Fruit fly (Drosophila melanogaster) whole organism, embryonic: ENCODE results near the gene mag.

Source experiments
- B-H2 ChIP-seq: fragments of 200-800 bp; sonication (Bioruptor generic); optimal IDR thresholded peaks from 2 replicates; lab custom pipeline; 2018; ENCODE audit warnings: missing biosample characterization, mild to moderate bottlenecking, missing genetic modification characterization
- CG10209 ChIP-seq: fragments of 200-800 bp; sonication (Bioruptor generic); optimal IDR thresholded peaks from 3 replicates; lab custom pipeline; 2017; ENCODE audit warnings: missing biosample characterization, mild to moderate bottlenecking, missing genetic modification characterization, missing genetic modification reagents
- CG10274 ChIP-seq: fragments of 200-800 bp; sonication (Bioruptor generic); optimal IDR thresholded peaks from 3 replicates; lab custom pipeline; 2017; ENCODE audit warnings: missing biosample characterization, mild to moderate bottlenecking, missing genetic modification characterization
- CG10654 ChIP-seq: fragments of 200-800 bp; sonication (Bioruptor generic); optimal IDR thresholded peaks from 2 replicates; lab custom pipeline; 2016; ENCODE audit warnings: missing biosample characterization, missing genetic modification characterization
- CG10979 ChIP-seq: fragments of 200-800 bp; sonication (Bioruptor generic); optimal IDR thresholded peaks from 2 replicates; lab custom pipeline; 2018; ENCODE audit warnings: missing biosample characterization, mild to moderate bottlenecking, missing genetic modification characterization, moderate library complexity
- CG11696 ChIP-seq: fragments of 200-800 bp; sonication (Bioruptor generic); IDR thresholded peaks from 2 replicates; pipeline ENCODE4 v1.3.6; 2022; ENCODE audit warnings: missing biosample characterization, missing genetic modification characterization
- CG12071 ChIP-seq: fragments of 200-800 bp; sonication (Bioruptor generic); optimal IDR thresholded peaks from 3 replicates; lab custom pipeline; 2018; ENCODE audit warnings: missing biosample characterization, mild to moderate bottlenecking, missing genetic modification characterization
- CG12942 ChIP-seq: fragments of 200-800 bp; sonication (Bioruptor generic); optimal IDR thresholded peaks from 3 replicates; lab custom pipeline; 2016; ENCODE audit warnings: missing biosample characterization, missing genetic modification characterization
- CG13296 ChIP-seq: fragments of 200-800 bp; sonication (Bioruptor generic); optimal IDR thresholded peaks from 3 replicates; lab custom pipeline; 2018; ENCODE audit warnings: missing biosample characterization, mild to moderate bottlenecking, missing genetic modification characterization
- CG13775 ChIP-seq: fragments of 200-800 bp; sonication (Bioruptor generic); optimal IDR thresholded peaks from 3 replicates; lab custom pipeline; 2017; ENCODE audit warnings: missing biosample characterization, mild to moderate bottlenecking, missing genetic modification characterization
- CG14014 ChIP-seq: fragments of 200-800 bp; sonication (Bioruptor generic); IDR thresholded peaks from 2 replicates; pipeline ENCODE4 v1.3.6; 2022; ENCODE audit warnings: missing biosample characterization, missing genetic modification characterization
- CG14667 ChIP-seq: fragments of 200-800 bp; sonication (Bioruptor generic); IDR thresholded peaks from 2 replicates; pipeline ENCODE4 v1.3.6; 2022; ENCODE audit warnings: missing biosample characterization, missing genetic modification characterization
- CG15514 ChIP-seq: fragments of 200-800 bp; sonication (Bioruptor generic); optimal IDR thresholded peaks from 3 replicates; lab custom pipeline; 2017; ENCODE audit warnings: missing biosample characterization, missing genetic modification characterization, mild to moderate bottlenecking, moderate library complexity, missing genetic modification reagents
- CG17359 ChIP-seq: fragments of 200-800 bp; sonication (Bioruptor generic); optimal IDR thresholded peaks from 3 replicates; lab custom pipeline; 2018; ENCODE audit warnings: missing biosample characterization, mild to moderate bottlenecking, missing genetic modification characterization, moderate library complexity
- CG2199 ChIP-seq: fragments of 200-800 bp; sonication (Bioruptor generic); IDR thresholded peaks from 3 replicates; pipeline ENCODE4 v1.3.6; 2022; ENCODE audit warnings: missing biosample characterization, missing genetic modification characterization
- CG32772 ChIP-seq: fragments of 200-800 bp; sonication (Bioruptor generic); IDR thresholded peaks from 2 replicates; pipeline ENCODE4 v1.3.6; 2022; ENCODE audit warnings: missing biosample characterization, missing genetic modification characterization
- CG34376 ChIP-seq: fragments of 200-800 bp; sonication (Bioruptor generic); optimal IDR thresholded peaks from 2 replicates; lab custom pipeline; 2018; ENCODE audit warnings: missing biosample characterization, mild to moderate bottlenecking, missing genetic modification characterization
- CG4282 ChIP-seq: fragments of 200-800 bp; sonication (Bioruptor generic); optimal IDR thresholded peaks from 2 replicates; lab custom pipeline; 2016; ENCODE audit warnings: missing biosample characterization, missing genetic modification characterization
- CG4820 ChIP-seq: fragments of 200-800 bp; sonication (Bioruptor generic); optimal IDR thresholded peaks from 3 replicates; lab custom pipeline; 2016; ENCODE audit warnings: missing biosample characterization, missing genetic modification characterization
- CG6654 ChIP-seq: fragments of 200-800 bp; sonication (Bioruptor generic); optimal IDR thresholded peaks from 2 replicates; lab custom pipeline; 2017; ENCODE audit warnings: missing biosample characterization, mild to moderate bottlenecking, missing genetic modification characterization
- CG6813 ChIP-seq: fragments of 200-800 bp; sonication (Bioruptor generic); optimal IDR thresholded peaks from 2 replicates; lab custom pipeline; 2017; ENCODE audit warnings: missing biosample characterization, missing genetic modification characterization, mild to moderate bottlenecking, moderate library complexity, missing genetic modification reagents
- CG7839 ChIP-seq: fragments of 200-800 bp; sonication (Bioruptor generic); optimal IDR thresholded peaks from 3 replicates; lab custom pipeline; 2018; ENCODE audit warnings: missing biosample characterization, mild to moderate bottlenecking, missing genetic modification characterization, moderate library complexity
- CG7987 ChIP-seq: fragments of 200-800 bp; sonication (Bioruptor generic); optimal IDR thresholded peaks from 2 replicates; lab custom pipeline; 2018; ENCODE audit warnings: missing biosample characterization, mild to moderate bottlenecking, missing genetic modification characterization, moderate library complexity
- CG8924 ChIP-seq: fragments of 200-800 bp; optimal IDR thresholded peaks from 3 replicates; lab custom pipeline; 2019; ENCODE audit warnings: missing biosample characterization, mild to moderate bottlenecking, missing genetic modification characterization, moderate library complexity
- Drgx ChIP-seq: fragments of 200-800 bp; sonication (Bioruptor generic); IDR thresholded peaks from 2 replicates; pipeline ENCODE4 v1.3.6; 2022; ENCODE audit warnings: missing biosample characterization, missing genetic modification characterization
- E2f1 ChIP-seq: fragments of 200-800 bp; sonication (Bioruptor generic); IDR thresholded peaks from 2 replicates; pipeline ENCODE4 v1.3.6; 2022; ENCODE audit warnings: missing biosample characterization, missing genetic modification characterization
- Elba2 ChIP-seq: fragments of 200-800 bp; sonication (Bioruptor generic); optimal IDR thresholded peaks from 3 replicates; lab custom pipeline; 2016; ENCODE audit warnings: missing biosample characterization, missing genetic modification characterization
- HLH3B ChIP-seq: fragments of 200-800 bp; sonication (Bioruptor generic); IDR thresholded peaks from 2 replicates; pipeline ENCODE4 v1.3.6; 2022; ENCODE audit warnings: missing biosample characterization, missing genetic modification characterization
- Mad ChIP-seq: fragments of 200-800 bp; sonication (Bioruptor generic); optimal IDR thresholded peaks from 2 replicates; lab custom pipeline; 2016; ENCODE audit warnings: missing biosample characterization, missing genetic modification characterization
- Nf-YA ChIP-seq: fragments of 200-800 bp; sonication (Bioruptor generic); IDR thresholded peaks from 2 replicates; pipeline ENCODE4 v1.3.6; 2022; ENCODE audit warnings: missing biosample characterization, missing genetic modification characterization
- Optix ChIP-seq: fragments of 200-800 bp; sonication (Bioruptor generic); IDR thresholded peaks from 3 replicates; pipeline ENCODE4 v1.3.6; 2022; ENCODE audit warnings: missing biosample characterization, missing genetic modification characterization
- Sox100B ChIP-seq: fragments of 200-800 bp; sonication (Bioruptor generic); optimal IDR thresholded peaks from 3 replicates; lab custom pipeline; 2018; ENCODE audit warnings: missing biosample characterization, mild to moderate bottlenecking, missing genetic modification characterization
- Sox102F ChIP-seq: fragments of 200-800 bp; sonication (Bioruptor generic); optimal IDR thresholded peaks from 2 replicates; lab custom pipeline; 2018; ENCODE audit warnings: missing biosample characterization, mild to moderate bottlenecking, missing genetic modification characterization, moderate library complexity
- Taf1 ChIP-seq: fragments of 200-800 bp; sonication (Bioruptor generic); IDR thresholded peaks from 2 replicates; pipeline ENCODE4 v1.3.6; 2022; ENCODE audit warnings: missing biosample characterization, missing genetic modification characterization
- Xrp1 ChIP-seq: fragments of 200-800 bp; sonication (Bioruptor generic); IDR thresholded peaks from 2 replicates; pipeline ENCODE4 v1.3.6; 2022; ENCODE audit warnings: missing biosample characterization, missing genetic modification characterization
- ap ChIP-seq: fragments of 200-800 bp; sonication (Bioruptor generic); IDR thresholded peaks from 2 replicates; pipeline ENCODE4 v1.3.6; 2022; ENCODE audit warnings: missing biosample characterization, missing genetic modification characterization
- fd64A ChIP-seq: fragments of 200-800 bp; sonication (Bioruptor generic); optimal IDR thresholded peaks from 3 replicates; lab custom pipeline; 2018; ENCODE audit warnings: missing biosample characterization, mild to moderate bottlenecking, missing genetic modification characterization
- kah ChIP-seq: fragments of 200-800 bp; sonication (Bioruptor generic); optimal IDR thresholded peaks from 2 replicates; lab custom pipeline; 2018; ENCODE audit warnings: missing biosample characterization, mild to moderate bottlenecking, missing genetic modification characterization
- lilli ChIP-seq: fragments of 200-800 bp; sonication (Bioruptor generic); optimal IDR thresholded peaks from 3 replicates; lab custom pipeline; 2016; ENCODE audit warnings: missing biosample characterization, missing genetic modification characterization
- phol ChIP-seq: fragments of 200-800 bp; sonication (Bioruptor generic); optimal IDR thresholded peaks from 3 replicates; lab custom pipeline; 2018; ENCODE audit warnings: missing biosample characterization, mild to moderate bottlenecking, missing genetic modification characterization, moderate library complexity
- prd ChIP-seq, 3 experiments: fragments of >200 bp in 2 of 3; fragments of 200-800 bp in 1 of 3; sonication (Bioruptor generic) in 1 of 3; optimal IDR thresholded peaks in 2 of 3; IDR thresholded peaks in 1 of 3; 2 replicates in 2 of 3; 3 replicates in 1 of 3; pipeline versions ENCODE4 v1.3.6 to Lab custom; 2017 to 2022; ENCODE audit warnings: missing biosample characterization in 1 of 3, missing genetic modification characterization in 1 of 3
- sens ChIP-seq: fragments of 200-800 bp; sonication (Bioruptor generic); peaks from one replicate; lab custom pipeline; 2016; ENCODE audit warnings: missing biosample characterization, missing genetic modification characterization
- sens-2 ChIP-seq: fragments of 200-800 bp; sonication (Bioruptor generic); IDR thresholded peaks from 2 replicates; pipeline ENCODE4 v1.3.6; 2022; ENCODE audit warnings: missing biosample characterization, missing genetic modification characterization
- ssp ChIP-seq: fragments of 200-800 bp; sonication (Bioruptor generic); IDR thresholded peaks from 2 replicates; pipeline ENCODE4 v1.3.6; 2022; ENCODE audit warnings: missing biosample characterization, missing genetic modification characterization
- sug ChIP-seq: fragments of 200-800 bp; optimal IDR thresholded peaks from 2 replicates; lab custom pipeline; 2019; ENCODE audit warnings: missing biosample characterization, mild to moderate bottlenecking, missing genetic modification characterization, moderate library complexity
- unpg ChIP-seq: fragments of 200-800 bp; sonication (Bioruptor generic); optimal IDR thresholded peaks from 3 replicates; lab custom pipeline; 2018; ENCODE audit warnings: missing biosample characterization, mild to moderate bottlenecking, missing genetic modification characterization, moderate library complexity
- vvl ChIP-seq: fragments of 200-800 bp; sonication (Bioruptor generic); IDR thresholded peaks from 2 replicates; pipeline ENCODE4 v1.3.6; 2022; ENCODE audit warnings: missing biosample characterization, missing genetic modification characterization
- wek ChIP-seq: fragments of 200-800 bp; sonication (Bioruptor generic); optimal IDR thresholded peaks from 3 replicates; lab custom pipeline; 2018; ENCODE audit warnings: missing biosample characterization, mild to moderate bottlenecking, missing genetic modification characterization, moderate library complexity
- zfh2 ChIP-seq: fragments of 200-800 bp; sonication (Bioruptor generic); optimal IDR thresholded peaks from 2 replicates; lab custom pipeline; 2016; ENCODE audit warnings: missing biosample characterization, missing genetic modification characterization

mag gene

DNA sequence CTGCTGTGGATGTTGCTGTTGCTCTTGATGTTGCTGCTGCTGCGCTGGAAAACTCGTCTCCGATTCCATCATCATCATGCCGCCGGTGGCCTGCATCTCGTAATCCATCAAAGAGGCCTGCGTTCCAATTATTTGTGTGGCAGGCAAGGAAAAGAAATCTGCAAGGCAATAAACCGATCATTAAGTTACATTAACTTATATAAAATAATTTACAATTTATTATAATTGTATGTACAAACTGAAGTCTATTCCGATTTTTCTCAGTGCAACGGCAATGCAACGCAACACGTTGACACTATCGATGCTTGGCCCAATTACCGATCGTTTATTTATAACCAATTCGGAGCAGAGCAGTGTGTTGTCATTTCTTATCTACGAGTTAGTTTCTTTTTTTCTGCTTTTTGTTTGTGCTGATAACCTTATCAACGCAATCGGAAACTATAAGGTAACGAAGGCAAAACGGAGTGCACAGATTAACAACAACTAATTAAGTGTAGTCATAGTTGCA lies 10.6 kb downstream of the mag start (continued):
- TF ChIP-seq HLH3B (peak; percentile 61), ssp (peak; percentile 20; the same call in 1 of the 2 replicates), sug (tag; lab: Kevin White, UChicago) (peak; percentile 67), CG13775 (GFP tag; lab: Kevin White, UChicago) (peak; percentile 34), CG6654 (GFP tag; lab: Kevin White, UChicago) (peak; percentile 15), Sox102F (GFP tag; lab: Kevin White, UChicago) (peak; percentile 67), Nf-YA (GFP tag; lab: Robert Waterston, UW) (peak; percentile 53; the same call in 1 of the 2 replicates), CG7839 (tag; lab: Kevin White, UChicago) (peak; percentile 58), vvl (GFP tag; lab: Robert Waterston, UW) (peak; percentile 78), CG15514 (GFP tag; lab: Kevin White, UChicago) (peak; percentile 38), fd64A (GFP tag; lab: Kevin White, UChicago) (peak; percentile 49), CG12071 (GFP tag; lab: Kevin White, UChicago) (peak; percentile 43), E2f1 (GFP tag; lab: Robert Waterston, UW) (peak; percentile 53; the same call in 1 of the 2 replicates), zfh2 (no peak), B-H2 (no peak), CG4820 (GFP tag; lab: Kevin White, UChicago) (peak; percentile 11), Sox100B (GFP tag; lab: Kevin White, UChicago) (peak; percentile 44), CG17359 (tag; lab: Kevin White, UChicago) (peak; percentile 59), phol (tag; lab: Kevin White, UChicago) (peak; percentile 63), CG4282 (GFP tag; lab: Kevin White, UChicago) (no peak), CG14667 (no peak), CG32772 (GFP tag; lab: Robert Waterston, UW) (0 out of 2 replicates have a peak, but pooled peaks have one; percentile 15), sens-2 (GFP tag; lab: Robert Waterston, UW) (peak; percentile 44; the same call in 1 of the 2 replicates), CG10654 (GFP tag; lab: Kevin White, UChicago) (peak; percentile 29), CG10274 (GFP tag; lab: Kevin White, UChicago) (peak; percentile 31), CG13296 (GFP tag; lab: Kevin White, UChicago) (peak; percentile 32), CG2199 (peak; percentile 85; the same call in 1 of the 3 replicates), Taf1 (GFP tag; lab: Robert Waterston, UW) (no peak), prd (optimal IDR thresholded peaks at IDR 0.05; lab: Kevin White, UChicago) (no peak), prd (GFP tag; IDR thresholded peaks at IDR 0.05; lab: Robert Waterston, UW) (peak; percentile 61; the same call in 2 of the 3 replicates), CG6813 (GFP tag; lab: Kevin White, UChicago) (peak; percentile 68), Drgx (GFP tag; lab: Robert Waterston, UW) (peak; percentile 72), Elba2 (GFP tag; lab: Kevin White, UChicago) (no peak), wek (peak; percentile 23), CG10209 (GFP tag; lab: Kevin White, UChicago) (peak; percentile 24), CG7987 (GFP tag; lab: Kevin White, UChicago) (peak; percentile 5), kah (peak; percentile 65), unpg (peak; percentile 65), CG8924 (tag; lab: Kevin White, UChicago) (peak; percentile 60), CG11696 (GFP tag; lab: Robert Waterston, UW) (peak; percentile 26; the same call in 1 of the 2 replicates), CG34376 (GFP tag; lab: Kevin White, UChicago) (peak; percentile 67), Optix (GFP tag; lab: Robert Waterston, UW) (peak; percentile 61; the same call in 2 of the 3 replicates), Xrp1 (GFP tag; lab: Robert Waterston, UW) (peak; percentile 53; the same call in 1 of the 2 replicates), ap (GFP tag; lab: Robert Waterston, UW) (peak; percentile 26; the same call in 1 of the 2 replicates), CG14014 (peak; percentile 58; the same call in 1 of the 2 replicates), sens (peak; percentile 26), CG10979 (tag; lab: Kevin White, UChicago) (peak; percentile 45), Mad (peak; percentile 13), CG12942 (GFP tag; lab: Kevin White, UChicago) (peak; percentile 34), lilli (GFP tag; lab: Kevin White, UChicago) (peak; percentile 0)
